Worm (Caenorhabditis elegans) whole organism, L4/young adult: ENCODE results near the gene F41E6.17.

Source experiments
- W03F9.2 ChIP-seq: fragments of 150-350 bp; optimal IDR thresholded peaks from 2 replicates; lab custom pipeline; 2014; ENCODE audit warnings: missing biosample characterization, missing genetic modification characterization
- dao-5 ChIP-seq: sonication (generic microtip); optimal IDR thresholded peaks from 2 replicates; lab custom pipeline; 2016; ENCODE audit warnings: missing genotype, missing genetic modification characterization, moderate library complexity, missing compliant biosample characterization
- him-1 ChIP-seq: sonication (generic microtip); optimal IDR thresholded peaks from 2 replicates; lab custom pipeline; 2016; ENCODE audit warnings: missing genotype, missing genetic modification reagents, missing genetic modification characterization, missing compliant biosample characterization

- TF ChIP-seq him-1 (tag; lab: Kevin White, UChicago) = no peak
- no peak for TF ChIP-seq W03F9.2 (tag; lab: Kevin White, UChicago)
- no peak for TF ChIP-seq dao-5 (tag; lab: Kevin White, UChicago)
These were observed 34.0 kb downstream of the F41E6.17 start for ce11 chrV:8657911-8658310.
